Worm (Caenorhabditis elegans) whole organism, mixed stage, embryonic: ENCODE measurements around the gene str-230.

Experiments used
- M03D4.4 ChIP-seq: sonication (generic microtip); optimal IDR thresholded peaks from 2 replicates; lab custom pipeline; 2017; ENCODE audit warnings: mild to moderate bottlenecking, missing genetic modification characterization, missing compliant biosample characterization
- bed-3 ChIP-seq: fragments of 200-800 bp; sonication (Bioruptor generic); optimal IDR thresholded peaks from 3 replicates; lab custom pipeline; 2018; ENCODE audit warnings: mild to moderate bottlenecking, missing genetic modification characterization, moderate library complexity, missing compliant biosample characterization
- blmp-1 ChIP-seq: fragments of 150-350 bp; optimal IDR thresholded peaks from 2 replicates; lab custom pipeline; 2014; ENCODE audit warnings: missing biosample characterization, missing genetic modification characterization
- ceh-39 ChIP-seq: fragments of 150-350 bp; optimal IDR thresholded peaks from 2 replicates; lab custom pipeline; 2014; ENCODE audit warnings: missing biosample characterization, missing genetic modification characterization
- ceh-83 ChIP-seq: fragments of 200-800 bp; sonication (Bioruptor generic); optimal IDR thresholded peaks from 2 replicates; lab custom pipeline; 2018; ENCODE audit warnings: mild to moderate bottlenecking, missing genetic modification characterization, missing compliant biosample characterization
- ces-1 ChIP-seq: fragments of 150-350 bp; optimal IDR thresholded peaks from 2 replicates; lab custom pipeline; 2014; ENCODE audit warnings: missing biosample characterization, missing genetic modification reagents, missing genetic modification characterization
- cnd-1 ChIP-seq: fragments of 200-800 bp; sonication (Bioruptor generic); optimal IDR thresholded peaks from 2 replicates; lab custom pipeline; 2018; ENCODE audit warnings: mild to moderate bottlenecking, missing genetic modification characterization, missing compliant biosample characterization
- drap-1 ChIP-seq: fragments of 200-800 bp; sonication (Bioruptor generic); optimal IDR thresholded peaks from 3 replicates; lab custom pipeline; 2018; ENCODE audit warnings: mild to moderate bottlenecking, missing genetic modification characterization, missing compliant biosample characterization
- elt-1 ChIP-seq: sonication (generic microtip); optimal IDR thresholded peaks from 2 replicates; lab custom pipeline; 2017; ENCODE audit warnings: missing genetic modification characterization, mild to moderate bottlenecking, missing compliant biosample characterization, antibody characterized with exemption, moderate library complexity, borderline replicate concordance; ENCODE audit not compliant: insufficient read depth
- elt-3 ChIP-seq: fragments of 150-350 bp; optimal IDR thresholded peaks from 2 replicates; lab custom pipeline; 2014; ENCODE audit warnings: missing biosample characterization, missing genetic modification characterization
- ham-2 ChIP-seq: fragments of 200-800 bp; sonication (Bioruptor generic); optimal IDR thresholded peaks from 2 replicates; lab custom pipeline; 2018; ENCODE audit warnings: mild to moderate bottlenecking, missing genetic modification characterization, missing compliant biosample characterization
- hlh-1 ChIP-seq: fragments of 150-350 bp; optimal IDR thresholded peaks from 2 replicates; lab custom pipeline; 2014; ENCODE audit warnings: missing biosample characterization, missing genetic modification reagents, missing genetic modification characterization
- lin-13 ChIP-seq: fragments of 150-350 bp; optimal IDR thresholded peaks from 2 replicates; lab custom pipeline; 2014; ENCODE audit warnings: missing biosample characterization, missing genetic modification characterization
- lin-32 ChIP-seq: fragments of 200-800 bp; sonication (Bioruptor generic); optimal IDR thresholded peaks from 2 replicates; lab custom pipeline; 2018; ENCODE audit warnings: mild to moderate bottlenecking, missing genetic modification characterization, missing compliant biosample characterization
- lsy-2 ChIP-seq: fragments of 150-350 bp; optimal IDR thresholded peaks from 2 replicates; lab custom pipeline; 2014; ENCODE audit warnings: missing biosample characterization, missing genetic modification characterization
- mep-1 ChIP-seq: fragments of 150-350 bp; optimal IDR thresholded peaks from 2 replicates; lab custom pipeline; 2017; ENCODE audit warnings: missing biosample characterization, missing genetic modification reagents, missing genetic modification characterization, inconsistent platforms
- mls-2 ChIP-seq: sonication (generic microtip); optimal IDR thresholded peaks from 2 replicates; lab custom pipeline; 2016; ENCODE audit warnings: mild to moderate bottlenecking, missing genetic modification characterization, moderate library complexity, missing compliant biosample characterization
- nhr-12 ChIP-seq: fragments of 150-350 bp; optimal IDR thresholded peaks from 2 replicates; lab custom pipeline; 2014; ENCODE audit warnings: missing biosample characterization, missing genetic modification characterization
- nhr-2 ChIP-seq: fragments of 150-350 bp; optimal IDR thresholded peaks from 2 replicates; lab custom pipeline; 2014; ENCODE audit warnings: missing biosample characterization, missing genetic modification characterization
- nhr-237 ChIP-seq: fragments of 150-350 bp; optimal IDR thresholded peaks from 2 replicates; lab custom pipeline; 2014; ENCODE audit warnings: missing biosample characterization, missing genetic modification characterization
- nhr-28 ChIP-seq: fragments of 150-350 bp; optimal IDR thresholded peaks from 2 replicates; lab custom pipeline; 2014; ENCODE audit warnings: missing biosample characterization, missing genetic modification characterization
- nhr-76 ChIP-seq: sonication (generic microtip); optimal IDR thresholded peaks from 2 replicates; lab custom pipeline; 2017; ENCODE audit warnings: missing biosample characterization, missing genetic modification characterization
- sem-2 ChIP-seq: fragments of 200-800 bp; sonication (Bioruptor generic); optimal IDR thresholded peaks from 2 replicates; lab custom pipeline; 2018; ENCODE audit warnings: mild to moderate bottlenecking, missing genetic modification characterization, missing compliant biosample characterization
- snpc-4 ChIP-seq: fragments of 150-350 bp; optimal IDR thresholded peaks from 2 replicates; lab custom pipeline; 2014; ENCODE audit warnings: missing biosample characterization, missing genetic modification characterization
- sptf-1 ChIP-seq: sonication (generic microtip); optimal IDR thresholded peaks from 2 replicates; lab custom pipeline; 2017; ENCODE audit warnings: mild to moderate bottlenecking, missing genetic modification characterization, moderate library complexity, missing compliant biosample characterization
- tbx-8 ChIP-seq: fragments of 200-800 bp; sonication (Bioruptor generic); optimal IDR thresholded peaks from 2 replicates; lab custom pipeline; 2018; ENCODE audit warnings: mild to moderate bottlenecking, missing genetic modification characterization, moderate library complexity, missing compliant biosample characterization
- unc-120 ChIP-seq: sonication (generic microtip); optimal IDR thresholded peaks from 2 replicates; lab custom pipeline; 2017; ENCODE audit warnings: missing genetic modification characterization, missing compliant biosample characterization; ENCODE audit not compliant: poor library complexity, severe bottlenecking
- unc-39 ChIP-seq: fragments of 150-350 bp; optimal IDR thresholded peaks from 2 replicates; lab custom pipeline; 2014; ENCODE audit warnings: missing biosample characterization, missing genetic modification characterization
- ztf-11 ChIP-seq: fragments of 150-350 bp; optimal IDR thresholded peaks from 2 replicates; lab custom pipeline; 2014; ENCODE audit warnings: missing biosample characterization, missing genetic modification characterization

Gene str-230

ce11 chrV:14194514-14194913, 16.1 kb downstream of the str-230 start:
- TF ChIP-seq M03D4.4 (tag; lab: Kevin White, UChicago) (no peak), nhr-12 (tag; lab: Kevin White, UChicago) (no peak)

ce11 chrV:14193451-14193850, 17.2 kb downstream of the str-230 start, which contains the start of gene atfs-1:
Gene atfs-1 (plus strand): TSS chrV:14193663.
- TF ChIP-seq elt-3 (tag; lab: Kevin White, UChicago), result peak; percentile 4
- peak; percentile 11 for TF ChIP-seq mls-2 (tag; lab: Kevin White, UChicago)
- TF ChIP-seq ces-1 (GFP tag; lab: Kevin White, UChicago), result peak; percentile 58
- peak; percentile 35 for TF ChIP-seq lsy-2 (tag; lab: Kevin White, UChicago)
- no peak for TF ChIP-seq unc-39 (tag; lab: Kevin White, UChicago)
- TF ChIP-seq nhr-2 (tag; lab: Kevin White, UChicago), result no peak
- no peak for TF ChIP-seq lin-13
- peak; percentile 23 for TF ChIP-seq mep-1 (tag; lab: Kevin White, UChicago)
- TF ChIP-seq ztf-11 (tag; lab: Kevin White, UChicago), result no peak
- TF ChIP-seq blmp-1 (tag; lab: Kevin White, UChicago), result peak; percentile 65
- no peak for TF ChIP-seq tbx-8 (GFP tag; lab: Kevin White, UChicago)
- peak; percentile 73 for TF ChIP-seq hlh-1 (tag; lab: Kevin White, UChicago)
- no peak for TF ChIP-seq nhr-28
- TF ChIP-seq lin-32 (GFP tag; lab: Kevin White, UChicago), result no peak

ce11 chrV:14192870-14193269, 17.8 kb downstream of the str-230 start:
- no peak for TF ChIP-seq unc-120 (tag; lab: Kevin White, UChicago)
- no peak for TF ChIP-seq lin-13
- no peak for TF ChIP-seq mep-1 (tag; lab: Kevin White, UChicago)
- no peak for TF ChIP-seq ceh-83 (GFP tag; lab: Kevin White, UChicago)
- no peak for TF ChIP-seq unc-39 (tag; lab: Kevin White, UChicago)
- TF ChIP-seq drap-1, result no peak

ce11 chrV:14187104-14187503, 23.5 kb downstream of the str-230 start:
- no peak for TF ChIP-seq mep-1 (tag; lab: Kevin White, UChicago)
- no peak for TF ChIP-seq drap-1
- TF ChIP-seq ces-1 (GFP tag; lab: Kevin White, UChicago), result no peak
- TF ChIP-seq nhr-28, result no peak
- TF ChIP-seq sptf-1 (tag; lab: Kevin White, UChicago), result no peak
- no peak for TF ChIP-seq cnd-1 (tag; lab: Kevin White, UChicago)
- TF ChIP-seq nhr-237 (tag; lab: Kevin White, UChicago), result no peak
- TF ChIP-seq elt-1 (tag; lab: Kevin White, UChicago), result no peak
- no peak for TF ChIP-seq blmp-1 (tag; lab: Kevin White, UChicago)
- no peak for TF ChIP-seq sem-2 (GFP tag; lab: Kevin White, UChicago)
- TF ChIP-seq ham-2, result no peak
- no peak for TF ChIP-seq nhr-2 (tag; lab: Kevin White, UChicago)
- no peak for TF ChIP-seq bed-3
- no peak for TF ChIP-seq ceh-39 (tag; lab: Kevin White, UChicago)
- no peak for TF ChIP-seq hlh-1 (tag; lab: Kevin White, UChicago)
- TF ChIP-seq nhr-12 (tag; lab: Kevin White, UChicago), result no peak
- TF ChIP-seq nhr-76, result no peak
- no peak for TF ChIP-seq snpc-4
- TF ChIP-seq ceh-83 (GFP tag; lab: Kevin White, UChicago), result no peak

ce11 chrV:14185438-14185837, 25.2 kb downstream of the str-230 start, which contains the start of the genes trm-1 and ints-2:
Gene trm-1 (minus strand): TSS chrV:14185612.
Gene ints-2 (plus strand): TSS chrV:14185686.
- TF ChIP-seq unc-120 (tag; lab: Kevin White, UChicago), result peak; percentile 34
- peak; percentile 96 for TF ChIP-seq ces-1 (GFP tag; lab: Kevin White, UChicago)
- no peak for TF ChIP-seq ceh-39 (tag; lab: Kevin White, UChicago)
- TF ChIP-seq sem-2 (GFP tag; lab: Kevin White, UChicago), result no peak
- TF ChIP-seq mep-1 (tag; lab: Kevin White, UChicago), result peak; percentile 1
- TF ChIP-seq lin-13, result peak; percentile 12
- peak; percentile 11 for TF ChIP-seq sptf-1 (tag; lab: Kevin White, UChicago)
- TF ChIP-seq lsy-2 (tag; lab: Kevin White, UChicago), result peak; percentile 36
